Worm (Caenorhabditis elegans) whole organism, late embryonic: Measurements from ENCODE around the gene srx-80.

Experiments used
- C08G9.2 ChIP-seq: sonication (generic microtip); optimal IDR thresholded peaks from 2 replicates; lab custom pipeline; 2016; ENCODE audit warnings: mild to moderate bottlenecking, missing genetic modification characterization, moderate library complexity, missing compliant biosample characterization
- F13H6.1 ChIP-seq: sonication (generic microtip); optimal IDR thresholded peaks from 2 replicates; lab custom pipeline; 2016; ENCODE audit warnings: missing genetic modification characterization, missing compliant biosample characterization
- ama-1 ChIP-seq: fragments of 150-350 bp; optimal IDR thresholded peaks from 2 replicates; lab custom pipeline; 2014
- ceh-14 ChIP-seq: sonication (generic microtip); optimal IDR thresholded peaks from 2 replicates; lab custom pipeline; 2016; ENCODE audit warnings: missing genotype, missing genetic modification characterization, missing compliant biosample characterization
- ceh-18 ChIP-seq: sonication (generic microtip); optimal IDR thresholded peaks from 2 replicates; lab custom pipeline; 2016; ENCODE audit warnings: missing genetic modification characterization, missing compliant biosample characterization
- ceh-2 ChIP-seq: sonication (generic microtip); optimal IDR thresholded peaks from 2 replicates; lab custom pipeline; 2016; ENCODE audit warnings: missing genotype, missing genetic modification characterization, missing compliant biosample characterization
- ceh-22 ChIP-seq: sonication (generic microtip); optimal IDR thresholded peaks from 2 replicates; lab custom pipeline; 2017; ENCODE audit warnings: missing biosample characterization, missing genetic modification characterization
- ceh-30 ChIP-seq: fragments of 150-350 bp; optimal IDR thresholded peaks from 2 replicates; lab custom pipeline; 2014; ENCODE audit warnings: missing biosample characterization, missing genetic modification characterization
- ceh-31 ChIP-seq: sonication (generic microtip); optimal IDR thresholded peaks from 2 replicates; lab custom pipeline; 2016; ENCODE audit warnings: missing genetic modification characterization, missing compliant biosample characterization
- ceh-34 ChIP-seq: sonication (generic microtip); optimal IDR thresholded peaks from 2 replicates; lab custom pipeline; 2016; ENCODE audit warnings: mild to moderate bottlenecking, missing genetic modification characterization, missing compliant biosample characterization
- ceh-48 ChIP-seq: sonication (generic microtip); optimal IDR thresholded peaks from 2 replicates; lab custom pipeline; 2016; ENCODE audit warnings: missing genetic modification characterization, inconsistent platforms, missing compliant biosample characterization
- elt-2 ChIP-seq: sonication (generic microtip); optimal IDR thresholded peaks from 2 replicates; lab custom pipeline; 2016; ENCODE audit warnings: missing genetic modification reagents, missing genetic modification characterization, missing compliant biosample characterization
- ets-4 ChIP-seq: sonication (generic microtip); optimal IDR thresholded peaks from 2 replicates; lab custom pipeline; 2016; ENCODE audit warnings: missing genetic modification characterization, missing compliant biosample characterization
- fax-1 ChIP-seq: sonication (generic microtip); optimal IDR thresholded peaks from 2 replicates; lab custom pipeline; 2016; ENCODE audit warnings: missing genotype, missing genetic modification characterization, missing compliant biosample characterization
- fkh-6 ChIP-seq: sonication (generic microtip); optimal IDR thresholded peaks from 2 replicates; lab custom pipeline; 2016; ENCODE audit warnings: missing genetic modification characterization, missing compliant biosample characterization
- hlh-30 ChIP-seq: sonication (generic microtip); optimal IDR thresholded peaks from 2 replicates; lab custom pipeline; 2017; ENCODE audit warnings: antibody characterized with exemption, missing genetic modification characterization, missing compliant biosample characterization; ENCODE audit not compliant: insufficient read depth
- hlh-8 ChIP-seq: sonication (generic microtip); optimal IDR thresholded peaks from 2 replicates; lab custom pipeline; 2016; ENCODE audit warnings: missing genotype, missing genetic modification characterization, missing compliant biosample characterization
- lim-6 ChIP-seq: sonication (generic microtip); optimal IDR thresholded peaks from 2 replicates; lab custom pipeline; 2016; ENCODE audit warnings: missing genetic modification characterization, missing compliant biosample characterization
- nfya-1 ChIP-seq: sonication (generic microtip); optimal IDR thresholded peaks from 2 replicates; lab custom pipeline; 2017; ENCODE audit warnings: missing genetic modification characterization, mild to moderate bottlenecking, missing compliant biosample characterization, antibody characterized with exemption, moderate library complexity
- npax-4 ChIP-seq: sonication (generic microtip); optimal IDR thresholded peaks from 2 replicates; lab custom pipeline; 2016; ENCODE audit warnings: missing genetic modification characterization, missing compliant biosample characterization
- pat-9 ChIP-seq: fragments of 200-800 bp; sonication (Bioruptor generic); optimal IDR thresholded peaks from 2 replicates; lab custom pipeline; 2018; ENCODE audit warnings: mild to moderate bottlenecking, missing genetic modification characterization, moderate library complexity, missing compliant biosample characterization
- pax-1 ChIP-seq: fragments of 150-350 bp; optimal IDR thresholded peaks from 2 replicates; lab custom pipeline; 2014; ENCODE audit warnings: missing biosample characterization, missing genetic modification characterization
- pha-2 ChIP-seq: sonication (generic microtip); optimal IDR thresholded peaks from 2 replicates; lab custom pipeline; 2017; ENCODE audit warnings: mild to moderate bottlenecking, missing genetic modification characterization, missing compliant biosample characterization
- pha-4 ChIP-seq: fragments of 150-350 bp; optimal IDR thresholded peaks from 2 replicates; lab custom pipeline; 2018; ENCODE audit warnings: missing biosample characterization, missing genetic modification reagents, missing genetic modification characterization
- pqm-1 ChIP-seq: sonication (generic microtip); optimal IDR thresholded peaks from 2 replicates; lab custom pipeline; 2016; ENCODE audit warnings: missing genetic modification characterization, missing compliant biosample characterization
- ref-2 ChIP-seq: sonication (generic microtip); optimal IDR thresholded peaks from 2 replicates; lab custom pipeline; 2016; ENCODE audit warnings: missing genetic modification characterization, missing compliant biosample characterization
- rnt-1 ChIP-seq: sonication (generic microtip); optimal IDR thresholded peaks from 2 replicates; lab custom pipeline; 2016; ENCODE audit warnings: missing genetic modification characterization, missing compliant biosample characterization
- sox-2 ChIP-seq: fragments of 200-800 bp; sonication (Bioruptor generic); IDR thresholded peaks from 2 replicates; pipeline ENCODE4 v1.3.6; 2022; ENCODE audit warnings: missing genetic modification reagents, missing genetic modification characterization, missing compliant biosample characterization
- tbx-2 ChIP-seq: sonication (generic microtip); optimal IDR thresholded peaks from 2 replicates; lab custom pipeline; 2016; ENCODE audit warnings: missing genetic modification characterization, missing compliant biosample characterization
- tbx-7 ChIP-seq: sonication (generic microtip); optimal IDR thresholded peaks from 2 replicates; lab custom pipeline; 2016; ENCODE audit warnings: missing genotype, missing genetic modification characterization, missing compliant biosample characterization
- unc-42 ChIP-seq: sonication (generic microtip); optimal IDR thresholded peaks from 2 replicates; lab custom pipeline; 2016; ENCODE audit warnings: missing genotype, missing genetic modification characterization, missing compliant biosample characterization
- zip-5 ChIP-seq: sonication (generic microtip); optimal IDR thresholded peaks from 2 replicates; lab custom pipeline; 2016; ENCODE audit warnings: missing genetic modification characterization, missing compliant biosample characterization

srx-80 gene

DNA sequence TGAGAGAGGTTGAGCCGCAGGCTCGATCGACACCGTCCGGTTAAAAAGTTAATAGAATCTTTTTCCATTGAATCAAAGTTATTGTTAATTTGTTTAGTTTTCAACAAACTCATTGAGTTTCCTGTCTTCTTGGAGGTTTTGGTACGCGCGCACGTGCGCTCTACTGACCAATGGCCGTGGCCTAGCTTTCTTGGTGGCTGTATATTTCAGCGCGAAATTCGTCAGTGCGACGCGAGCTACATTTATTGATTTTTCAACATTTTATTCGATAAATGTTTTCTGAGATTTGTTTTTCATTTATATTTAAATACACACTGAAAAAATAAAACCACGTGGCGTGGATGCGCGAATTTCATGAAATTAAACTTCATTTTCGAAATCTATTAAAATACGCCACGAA lies 50.6 kb downstream of the srx-80 start, which contains the start of gene bir-1:
Gene bir-1, plus strand, starts transcription at position 312 of the 400 bp plus-strand sequence.
- TF ChIP-seq tbx-2 (peak; percentile 91), ama-1 (lab: Kevin White, UChicago) (no peak), pha-4 (no peak), ceh-22 (tag; lab: Kevin White, UChicago) (no peak), ets-4 (peak; percentile 86), sox-2 (GFP tag; lab: Robert Waterston, UW) (no peak), ceh-48 (tag; lab: Kevin White, UChicago) (peak; percentile 95), elt-2 (tag; lab: Kevin White, UChicago) (peak; percentile 44), ceh-31 (peak; percentile 94), ceh-2 (peak; percentile 93), hlh-8 (peak; percentile 70), hlh-30 (tag; lab: Kevin White, UChicago) (peak; percentile 50), rnt-1 (tag; lab: Kevin White, UChicago) (peak; percentile 59), C08G9.2 (peak; percentile 89), pqm-1 (peak; percentile 34), F13H6.1 (tag; lab: Kevin White, UChicago) (no peak), ceh-14 (tag; lab: Kevin White, UChicago) (peak; percentile 26), pat-9 (tag; lab: Kevin White, UChicago) (no peak), npax-4 (no peak), zip-5 (tag; lab: Kevin White, UChicago) (peak; percentile 48), unc-42 (peak; percentile 54), fkh-6 (tag; lab: Kevin White, UChicago) (peak; percentile 55), ref-2 (tag; lab: Kevin White, UChicago) (peak; percentile 39), tbx-7 (tag; lab: Kevin White, UChicago) (peak; percentile 73), lim-6 (tag; lab: Kevin White, UChicago) (peak; percentile 38), ceh-18 (tag; lab: Kevin White, UChicago) (peak; percentile 33), pha-2 (tag; lab: Kevin White, UChicago) (no peak), nfya-1 (tag; lab: Kevin White, UChicago) (peak; percentile 79), pax-1 (tag; lab: Kevin White, UChicago) (no peak), ceh-30 (tag; lab: Kevin White, UChicago) (no peak), ceh-34 (tag; lab: Kevin White, UChicago) (peak; percentile 13), fax-1 (tag; lab: Kevin White, UChicago) (peak; percentile 35)
